Worm (Caenorhabditis elegans): ENCODE data around the gene C01G6.2.

Gene C01G6.2

ce11 chrII:9316801-9317200 is 49.9 kb downstream of the C01G6.2 start:
- TF ChIP-seq mes-2 (tag; optimal IDR thresholded peaks at IDR 0.05; ENCODE audit: poor library complexity, severe bottlenecking) (no peak), aha-1 (tag) (peak; percentile 85), T26A8.4 (GFP tag; IDR thresholded peaks at IDR 0.05) (no peak), nhr-111 (GFP tag; optimal IDR thresholded peaks at IDR 0.05) (no peak), Y5F2A.4 (GFP tag; optimal IDR thresholded peaks at IDR 0.05) (no peak), F44E2.7 (GFP tag; IDR thresholded peaks at IDR 0.05) (no peak), rbr-2 (tag; optimal IDR thresholded peaks at IDR 0.05) (no peak)
